Worm (Caenorhabditis elegans) whole organism, L4/young adult: ENCODE data around the gene pyt-1.

Experiments
- W03F9.2 ChIP-seq: fragments of 150-350 bp; optimal IDR thresholded peaks from 2 replicates; lab custom pipeline; 2014; ENCODE audit warnings: missing biosample characterization, missing genetic modification characterization
- dao-5 ChIP-seq: sonication (generic microtip); optimal IDR thresholded peaks from 2 replicates; lab custom pipeline; 2016; ENCODE audit warnings: missing genotype, missing genetic modification characterization, moderate library complexity, missing compliant biosample characterization
- him-1 ChIP-seq: sonication (generic microtip); optimal IDR thresholded peaks from 2 replicates; lab custom pipeline; 2016; ENCODE audit warnings: missing genotype, missing genetic modification reagents, missing genetic modification characterization, missing compliant biosample characterization

ce11 chrV:10229222-10229879 lies at the start of gene pyt-1, which contains the start of gene fipr-7:
- TF ChIP-seq dao-5 (no peak), him-1 (tag; lab: Kevin White, UChicago) (no peak), W03F9.2 (tag; lab: Kevin White, UChicago) (no peak)
